Worm (Caenorhabditis elegans): Measurements from ENCODE around the gene C15F1.8.

Gene C15F1.8

DNA sequence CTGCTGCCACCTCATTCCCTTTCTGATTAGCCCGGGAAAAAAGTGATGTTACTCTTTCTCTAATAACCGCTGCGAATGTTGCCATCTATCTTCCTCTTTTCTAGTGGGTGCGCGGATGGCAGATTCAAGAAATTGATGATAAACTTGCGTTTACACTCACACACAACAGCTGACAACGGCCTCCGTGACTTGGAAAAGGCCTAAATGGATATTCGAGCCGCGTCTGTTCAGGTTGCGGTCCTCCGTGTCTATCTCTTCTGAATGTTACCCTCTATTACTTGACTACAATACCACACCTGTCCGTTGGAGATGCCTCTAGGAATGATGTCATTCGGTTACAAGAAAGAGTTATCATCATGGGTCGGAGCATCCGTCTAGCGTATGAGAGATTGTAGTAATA is 41.1 kb downstream of the C15F1.8 start:
- TF ChIP-seq T22C8.4 (GFP tag; IDR thresholded peaks at IDR 0.05) (no peak), med-1 (GFP tag; optimal IDR thresholded peaks at IDR 0.05; ENCODE audit: insufficient read depth) (no peak), klf-2 (GFP tag; conservative IDR thresholded peaks at IDR 0.05) (no peak), tab-1 (GFP tag; IDR thresholded peaks at IDR 0.05) (no peak), flt-1 (GFP tag; IDR thresholded peaks at IDR 0.05) (no peak), ref-1 (GFP tag; conservative IDR thresholded peaks at IDR 0.05) (no peak), cog-1 (tag; optimal IDR thresholded peaks at IDR 0.05) (no peak), ztf-23 (GFP tag; IDR thresholded peaks at IDR 0.05) (no peak), ztf-29 (GFP tag; IDR thresholded peaks at IDR 0.05) (no peak)

DNA sequence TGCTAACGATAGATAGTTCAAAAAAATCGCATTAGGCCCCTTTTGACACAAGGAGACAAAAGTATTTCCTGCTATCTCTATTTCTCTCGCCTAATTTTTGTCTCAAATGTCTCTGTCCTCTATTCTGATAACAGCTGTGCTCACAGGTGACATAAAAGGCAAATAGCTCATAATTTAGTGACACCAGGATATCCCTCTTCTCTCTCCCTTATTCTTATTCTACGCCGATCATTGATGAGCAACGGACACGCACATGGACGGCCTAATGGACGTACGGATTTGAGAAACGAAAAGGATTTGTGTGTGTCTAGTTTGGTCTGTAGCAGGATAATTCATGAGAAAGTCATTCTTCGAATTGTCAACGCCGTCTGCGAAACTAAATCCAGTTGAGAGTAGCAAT is 41.7 kb downstream of the C15F1.8 start:
- TF ChIP-seq ztf-29 (GFP tag; IDR thresholded peaks at IDR 0.05) (no peak), ref-1 (GFP tag; conservative IDR thresholded peaks at IDR 0.05) (no peak), ztf-23 (GFP tag; IDR thresholded peaks at IDR 0.05) (no peak), med-1 (GFP tag; optimal IDR thresholded peaks at IDR 0.05; ENCODE audit: insufficient read depth) (no peak), tab-1 (GFP tag; IDR thresholded peaks at IDR 0.05) (no peak), cog-1 (tag; optimal IDR thresholded peaks at IDR 0.05) (no peak)

DNA sequence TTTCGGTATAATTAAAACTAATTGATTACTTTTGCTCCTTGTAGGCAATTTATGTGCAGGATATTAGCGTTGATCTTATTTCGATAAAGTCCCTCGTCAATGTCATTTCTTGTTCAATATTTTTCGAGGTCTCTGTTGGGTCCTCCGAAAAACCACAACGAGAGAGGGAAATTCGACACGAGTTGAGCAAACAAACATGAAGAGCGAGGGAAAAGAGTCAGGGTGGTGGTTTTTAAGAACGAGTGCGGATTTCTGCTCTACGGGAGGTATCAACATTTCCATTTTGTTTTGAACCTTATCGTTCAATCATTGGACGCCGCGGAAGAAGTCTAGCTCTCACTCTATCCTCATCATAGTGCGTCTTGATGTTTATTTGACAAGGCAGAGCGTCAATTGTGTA is 42.9 kb downstream of the C15F1.8 start:
- TF ChIP-seq flt-1 (GFP tag; IDR thresholded peaks at IDR 0.05) (no peak), ref-1 (GFP tag; conservative IDR thresholded peaks at IDR 0.05) (no peak), klf-2 (GFP tag; conservative IDR thresholded peaks at IDR 0.05) (no peak), tab-1 (GFP tag; IDR thresholded peaks at IDR 0.05) (no peak), T22C8.4 (GFP tag; IDR thresholded peaks at IDR 0.05) (no peak; the same call in 1 of the 2 replicates), cog-1 (tag; optimal IDR thresholded peaks at IDR 0.05) (no peak), ztf-29 (GFP tag; IDR thresholded peaks at IDR 0.05) (no peak)

DNA sequence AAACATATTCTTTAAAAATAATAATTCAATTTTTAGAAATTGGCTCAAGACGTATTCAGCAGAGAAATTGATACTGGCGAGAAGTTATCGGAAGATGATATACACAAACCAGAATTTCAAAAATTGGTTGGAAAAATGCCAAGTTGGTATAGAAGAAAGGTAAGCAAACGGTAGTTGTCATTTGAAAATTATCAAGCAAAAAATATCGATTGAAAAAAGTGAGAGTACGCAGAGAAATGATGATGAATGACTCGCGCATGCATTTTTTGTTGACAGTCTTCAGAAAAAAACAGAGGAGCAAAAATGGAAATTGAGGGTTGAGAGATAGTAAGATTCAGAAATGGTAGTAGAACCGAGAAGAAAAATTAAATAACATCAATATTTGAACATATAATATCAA is 44.7 kb downstream of the C15F1.8 start:
- TF ChIP-seq klf-2 (GFP tag; conservative IDR thresholded peaks at IDR 0.05) (no peak), T22C8.4 (GFP tag; IDR thresholded peaks at IDR 0.05) (no peak), cog-1 (tag; optimal IDR thresholded peaks at IDR 0.05) (no peak), ztf-29 (GFP tag; IDR thresholded peaks at IDR 0.05) (no peak), ref-1 (GFP tag; conservative IDR thresholded peaks at IDR 0.05) (no peak), med-1 (GFP tag; optimal IDR thresholded peaks at IDR 0.05; ENCODE audit: insufficient read depth) (no peak), ztf-23 (GFP tag; IDR thresholded peaks at IDR 0.05) (no peak)

DNA sequence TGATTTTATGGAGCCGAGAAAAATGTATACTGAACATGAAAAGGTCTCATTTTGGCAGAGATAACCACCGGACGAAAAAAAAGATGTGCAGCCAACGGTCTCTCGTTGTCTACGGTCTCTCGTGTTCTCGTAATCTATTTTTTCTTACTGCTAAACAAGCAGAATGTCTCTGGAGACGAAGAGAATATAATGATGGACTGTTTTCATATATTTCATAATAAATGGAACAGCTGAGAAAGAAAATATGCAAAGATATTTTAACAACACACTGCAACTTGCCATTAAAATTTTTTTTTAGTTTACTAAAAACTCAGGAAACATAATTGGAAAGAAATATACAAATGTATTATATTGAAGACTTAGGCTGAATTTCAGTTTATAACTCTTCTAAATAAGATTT is 47.6 kb downstream of the C15F1.8 start:
- TF ChIP-seq flt-1 (GFP tag; IDR thresholded peaks at IDR 0.05): no peak
- no peak for TF ChIP-seq T22C8.4 (GFP tag; IDR thresholded peaks at IDR 0.05)
- TF ChIP-seq med-1 (GFP tag; optimal IDR thresholded peaks at IDR 0.05; ENCODE audit: insufficient read depth): no peak
- TF ChIP-seq klf-2 (GFP tag; conservative IDR thresholded peaks at IDR 0.05): no peak
- TF ChIP-seq ztf-29 (GFP tag; IDR thresholded peaks at IDR 0.05): no peak

DNA sequence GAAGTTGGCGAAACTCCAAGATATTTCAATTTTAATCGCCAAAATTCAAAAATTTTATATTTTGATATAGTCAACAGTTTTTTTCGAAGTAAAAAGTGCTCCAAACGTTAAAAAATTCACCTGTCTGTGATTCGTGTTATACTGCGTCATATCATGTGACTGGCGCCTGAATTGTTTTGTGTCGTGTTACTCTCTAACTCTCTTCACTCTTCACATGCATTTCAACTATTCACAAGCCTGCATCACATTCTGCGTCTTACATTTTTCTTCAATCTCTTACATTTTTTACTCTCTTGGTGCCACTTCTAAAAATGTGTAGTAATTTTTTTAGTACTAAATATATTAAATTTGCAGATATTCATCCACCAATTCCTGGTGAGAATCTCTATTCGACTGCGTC is 49.2 kb downstream of the C15F1.8 start, which contains the start of gene flcn-1:
flcn-1 (plus strand) TSS at position 348 of the 400 bp plus-strand sequence.
- TF ChIP-seq klf-2 (GFP tag; conservative IDR thresholded peaks at IDR 0.05): no peak
- TF ChIP-seq cog-1 (tag; optimal IDR thresholded peaks at IDR 0.05): no peak
- TF ChIP-seq tab-1 (GFP tag; IDR thresholded peaks at IDR 0.05): no peak

DNA sequence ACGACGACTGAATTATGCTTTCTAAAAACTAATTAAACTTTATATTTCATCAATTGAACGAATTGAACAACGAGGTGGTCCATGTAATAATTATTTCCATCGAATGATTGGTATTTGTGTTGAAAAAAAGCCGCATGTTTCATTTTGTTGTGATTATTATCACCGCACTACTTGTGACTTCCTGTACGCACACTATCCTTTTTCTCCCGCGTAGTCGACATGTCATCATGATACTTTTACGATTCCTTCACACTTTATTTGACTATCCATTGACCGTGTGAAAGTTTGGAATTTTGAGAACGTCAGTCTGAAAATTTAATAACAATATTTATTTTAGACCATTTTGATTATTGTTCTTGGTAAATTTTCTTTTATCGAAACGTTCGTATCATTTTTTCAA is 50.0 kb downstream of the C15F1.8 start, which contains the start of gene F22D3.4:
F22D3.4 (minus strand) TSS at position 1 of the 400 bp plus-strand sequence.
- TF ChIP-seq klf-2 (GFP tag; conservative IDR thresholded peaks at IDR 0.05): no peak
- TF ChIP-seq flt-1 (GFP tag; IDR thresholded peaks at IDR 0.05): no peak
- TF ChIP-seq tab-1 (GFP tag; IDR thresholded peaks at IDR 0.05): no peak
- TF ChIP-seq ztf-29 (GFP tag; IDR thresholded peaks at IDR 0.05): no peak
- no peak for TF ChIP-seq T22C8.4 (GFP tag; IDR thresholded peaks at IDR 0.05)
- no peak for TF ChIP-seq med-1 (GFP tag; optimal IDR thresholded peaks at IDR 0.05; ENCODE audit: insufficient read depth)
- TF ChIP-seq ztf-23 (GFP tag; IDR thresholded peaks at IDR 0.05): no peak
- TF ChIP-seq cog-1 (tag; optimal IDR thresholded peaks at IDR 0.05): no peak
- TF ChIP-seq ref-1 (GFP tag; conservative IDR thresholded peaks at IDR 0.05): no peak

DNA sequence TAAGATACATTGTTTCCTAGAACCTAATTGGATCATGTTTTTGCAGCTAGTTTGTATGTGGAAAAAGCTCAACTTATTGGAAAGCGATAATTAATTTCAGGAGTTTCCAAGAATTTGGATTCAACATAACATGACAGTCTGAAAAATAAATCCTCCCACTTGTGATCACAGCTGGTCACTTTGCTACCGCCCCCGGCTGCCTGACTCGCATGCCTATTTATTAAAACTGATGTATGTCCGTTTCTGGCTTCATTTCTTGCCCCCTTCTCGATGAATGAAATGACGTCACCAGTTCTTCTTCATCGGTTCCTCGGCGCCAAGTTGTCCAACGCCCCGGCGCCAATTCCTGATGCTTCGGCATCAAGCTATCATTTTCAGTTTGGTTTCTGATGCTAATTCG is 50.6 kb downstream of the C15F1.8 start:
- TF ChIP-seq med-1 (GFP tag; optimal IDR thresholded peaks at IDR 0.05; ENCODE audit: insufficient read depth) (no peak), tab-1 (GFP tag; IDR thresholded peaks at IDR 0.05) (no peak), ref-1 (GFP tag; conservative IDR thresholded peaks at IDR 0.05) (no peak), ztf-23 (GFP tag; IDR thresholded peaks at IDR 0.05) (no peak), T22C8.4 (GFP tag; IDR thresholded peaks at IDR 0.05) (no peak), klf-2 (GFP tag; conservative IDR thresholded peaks at IDR 0.05) (no peak), ztf-29 (GFP tag; IDR thresholded peaks at IDR 0.05) (no peak), cog-1 (tag; optimal IDR thresholded peaks at IDR 0.05) (no peak), flt-1 (GFP tag; IDR thresholded peaks at IDR 0.05) (no peak)

DNA sequence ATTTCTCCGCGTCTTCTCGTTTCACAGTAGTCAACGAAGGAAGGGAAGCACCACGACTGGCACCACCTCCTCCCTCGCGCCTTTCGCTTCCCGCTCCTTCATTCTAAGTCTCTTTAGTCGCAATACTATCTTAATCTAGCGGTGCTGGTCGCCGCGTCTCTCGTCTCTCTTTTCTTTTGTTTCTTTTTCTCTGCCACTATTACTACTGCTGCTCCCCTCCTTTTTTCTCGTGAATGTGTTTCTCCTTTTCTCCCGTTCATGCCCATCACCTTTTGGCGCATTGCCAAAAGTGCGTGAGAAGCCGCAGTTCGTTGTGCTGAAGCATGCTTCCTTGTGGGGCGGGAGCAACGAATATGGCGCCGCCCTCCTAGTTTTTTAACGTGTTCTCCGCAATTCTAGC is 51.1 kb downstream of the C15F1.8 start:
- TF ChIP-seq ref-1 (GFP tag; conservative IDR thresholded peaks at IDR 0.05) (no peak), ztf-23 (GFP tag; IDR thresholded peaks at IDR 0.05) (no peak), klf-2 (GFP tag; conservative IDR thresholded peaks at IDR 0.05) (no peak), tab-1 (GFP tag; IDR thresholded peaks at IDR 0.05) (no peak), ztf-29 (GFP tag; IDR thresholded peaks at IDR 0.05) (no peak), T22C8.4 (GFP tag; IDR thresholded peaks at IDR 0.05) (no peak), med-1 (GFP tag; optimal IDR thresholded peaks at IDR 0.05; ENCODE audit: insufficient read depth) (no peak), cog-1 (tag; optimal IDR thresholded peaks at IDR 0.05) (no peak), flt-1 (GFP tag; IDR thresholded peaks at IDR 0.05) (no peak)

DNA sequence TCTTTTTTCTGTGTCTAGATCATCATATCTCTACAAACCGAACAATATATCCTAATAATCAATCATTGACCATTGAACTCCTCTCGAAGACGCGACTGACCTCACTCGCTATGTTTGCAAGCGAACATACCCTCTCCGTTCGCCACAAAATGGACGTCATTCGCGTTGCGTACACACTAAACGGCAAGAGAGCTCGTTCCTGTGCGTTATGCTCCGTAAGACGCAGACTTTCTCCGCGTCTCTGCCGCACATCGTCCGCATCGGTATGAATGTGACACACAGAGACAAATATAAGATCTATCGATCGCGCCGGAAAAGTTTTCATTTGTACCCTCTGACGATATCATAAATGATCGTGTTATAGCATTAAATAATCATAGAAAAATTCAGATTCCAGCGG is 51.6 kb downstream of the C15F1.8 start:
- TF ChIP-seq cog-1 (tag; optimal IDR thresholded peaks at IDR 0.05): peak; percentile 29
- 0 out of 2 replicates have a peak, but pooled peaks have one; percentile 51 for TF ChIP-seq flt-1 (GFP tag; IDR thresholded peaks at IDR 0.05)
- no peak for TF ChIP-seq ref-1 (GFP tag; conservative IDR thresholded peaks at IDR 0.05)
- no peak for TF ChIP-seq T22C8.4 (GFP tag; IDR thresholded peaks at IDR 0.05)

All from whole organism, midembryonic.